Fruit fly (Drosophila melanogaster) whole organism, pupa: ENCODE data around the gene CG14322.

Experiments
- CG12605 ChIP-seq: fragments of 200-800 bp; sonication (Bioruptor generic); IDR thresholded peaks from 2 replicates; pipeline ENCODE4 v1.3.6; 2022; ENCODE audit warnings: missing biosample characterization, missing genetic modification characterization
- CG17806 ChIP-seq: fragments of 200-800 bp; sonication (Bioruptor generic); optimal IDR thresholded peaks from 2 replicates; lab custom pipeline; 2018; ENCODE audit warnings: missing biosample characterization, mild to moderate bottlenecking, missing genetic modification characterization, moderate library complexity
- CG32121 ChIP-seq: fragments of 200-800 bp; sonication (Bioruptor generic); IDR thresholded peaks from 2 replicates; pipeline ENCODE4 v1.3.6; 2022; ENCODE audit warnings: missing biosample characterization, missing genetic modification characterization
- CG34367 ChIP-seq: fragments of 200-800 bp; sonication (Bioruptor generic); optimal IDR thresholded peaks from 2 replicates; lab custom pipeline; 2018; ENCODE audit warnings: missing biosample characterization, mild to moderate bottlenecking, missing genetic modification characterization
- CG4496 ChIP-seq: fragments of 200-800 bp; sonication (Bioruptor generic); IDR thresholded peaks from 3 replicates; pipeline ENCODE4 v1.3.6; 2022; ENCODE audit warnings: missing biosample characterization, missing genetic modification characterization
- CG8301 ChIP-seq: fragments of 200-800 bp; sonication (Bioruptor generic); optimal IDR thresholded peaks from 2 replicates; lab custom pipeline; 2018; ENCODE audit warnings: missing biosample characterization, mild to moderate bottlenecking, missing genetic modification characterization
- CG9948 ChIP-seq: fragments of 200-800 bp; sonication (Bioruptor generic); optimal IDR thresholded peaks from 2 replicates; lab custom pipeline; 2018; ENCODE audit warnings: missing biosample characterization, mild to moderate bottlenecking, missing genetic modification characterization, moderate library complexity
- EcR ChIP-seq: fragments of 200-800 bp; sonication (Bioruptor generic); optimal IDR thresholded peaks from 3 replicates; lab custom pipeline; 2019; ENCODE audit warnings: missing biosample characterization, missing genetic modification characterization, mild to moderate bottlenecking, moderate library complexity, missing genetic modification reagents
- Ets98B ChIP-seq: fragments of 200-800 bp; sonication (Bioruptor generic); IDR thresholded peaks from 2 replicates; pipeline ENCODE4 v1.3.6; 2022; ENCODE audit warnings: missing biosample characterization, missing genetic modification characterization
- Snoo ChIP-seq: fragments of 200-800 bp; sonication (Bioruptor generic); optimal IDR thresholded peaks from 3 replicates; lab custom pipeline; 2017; ENCODE audit warnings: missing biosample characterization, mild to moderate bottlenecking, missing genetic modification characterization, inconsistent platforms
- rn ChIP-seq: fragments of 200-800 bp; sonication (Bioruptor generic); IDR thresholded peaks from 2 replicates; pipeline ENCODE4 v1.3.6; 2022; ENCODE audit warnings: missing biosample characterization, missing genetic modification characterization

dm6 chr3R:17646102-17647050 lies 1.1 kb upstream of the CG14322 start:
- no peak for TF ChIP-seq rn (GFP tag; lab: Robert Waterston, UW)
- TF ChIP-seq CG12605 (GFP tag; lab: Robert Waterston, UW) = no peak
- no peak for TF ChIP-seq Ets98B (GFP tag; lab: Robert Waterston, UW)
- no peak for TF ChIP-seq CG9948
- no peak for TF ChIP-seq CG17806
- no peak for TF ChIP-seq CG34367 (tag; lab: Kevin White, UChicago)
- no peak for TF ChIP-seq CG4496 (GFP tag; lab: Robert Waterston, UW)
- no peak for TF ChIP-seq Snoo (tag; lab: Kevin White, UChicago)
- TF ChIP-seq CG8301 (tag; lab: Kevin White, UChicago) = no peak
- TF ChIP-seq EcR = no peak
- no peak for TF ChIP-seq CG32121 (GFP tag; lab: Robert Waterston, UW)
